Worm (Caenorhabditis elegans) whole organism, L2 larva: ENCODE data around the gene alg-3.

Experiments
- elt-3 ChIP-seq: sonication (generic microtip); optimal IDR thresholded peaks from 2 replicates; lab custom pipeline; 2017; ENCODE audit warnings: missing biosample characterization, missing genetic modification characterization
- unc-39 ChIP-seq: fragments of 150-350 bp; optimal IDR thresholded peaks from 2 replicates; lab custom pipeline; 2014; ENCODE audit warnings: missing biosample characterization, missing genetic modification characterization

DNA sequence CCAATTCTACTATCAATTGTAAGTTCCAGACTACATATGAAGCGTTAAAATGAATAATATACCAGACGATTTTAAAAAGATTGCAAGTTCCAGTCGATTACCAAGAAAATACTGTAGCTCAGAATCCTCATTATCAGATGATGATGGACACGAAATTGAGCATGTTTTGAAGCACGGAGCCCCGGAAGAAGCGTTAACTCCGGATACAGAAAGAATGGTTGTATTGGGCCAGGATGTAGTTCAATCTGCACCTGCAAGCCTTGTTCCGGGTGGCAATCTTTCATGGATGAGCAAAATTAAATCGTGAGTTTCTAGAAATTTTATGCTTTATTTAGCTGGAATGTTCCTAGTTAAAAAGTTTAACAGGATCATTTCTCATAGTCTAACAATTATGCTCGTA is 36.0 kb upstream of the alg-3 start, which contains the start of gene atg-4.2:
- no peak for TF ChIP-seq unc-39
- TF ChIP-seq elt-3 (tag; lab: Kevin White, UChicago) = no peak
